Worm (Caenorhabditis elegans) whole organism, young adult: ENCODE data around the gene Y41C4A.18.

Source experiments
- B0261.1 ChIP-seq: sonication (generic microtip); optimal IDR thresholded peaks from 2 replicates; lab custom pipeline; 2016; ENCODE audit warnings: mild to moderate bottlenecking, missing genetic modification characterization, moderate library complexity, missing compliant biosample characterization
- C06A6.2 ChIP-seq: fragments of 200-800 bp; sonication (Bioruptor generic); conservative IDR thresholded peaks from 2 replicates; pipeline ENCODE4 v1.3.6; 2022; ENCODE audit warnings: missing genetic modification characterization, missing compliant biosample characterization
- F22D6.2 ChIP-seq: sonication (generic microtip); optimal IDR thresholded peaks from 2 replicates; lab custom pipeline; 2016; ENCODE audit warnings: mild to moderate bottlenecking, missing genetic modification characterization, missing compliant biosample characterization
- F33H1.4 ChIP-seq: fragments of 200-800 bp; sonication (Bioruptor generic); IDR thresholded peaks from 2 replicates; pipeline ENCODE4 v1.3.6; 2022; ENCODE audit warnings: missing genetic modification reagents, missing genetic modification characterization, missing compliant biosample characterization
- F39B2.1 ChIP-seq: fragments of 200-800 bp; sonication (Bioruptor generic); IDR thresholded peaks from 2 replicates; pipeline ENCODE4 v1.3.6; 2022; ENCODE audit warnings: missing genetic modification reagents, missing genetic modification characterization, missing compliant biosample characterization
- F49E8.2 ChIP-seq: sonication (generic microtip); optimal IDR thresholded peaks from 3 replicates; lab custom pipeline; 2017; ENCODE audit warnings: missing genetic modification characterization, mild to moderate bottlenecking, missing compliant biosample characterization, antibody characterized with exemption, moderate library complexity; ENCODE audit not compliant: insufficient read depth
- F57C9.4 ChIP-seq: sonication (generic microtip); optimal IDR thresholded peaks from 2 replicates; lab custom pipeline; 2017; ENCODE audit warnings: mild to moderate bottlenecking, missing genetic modification characterization, missing compliant biosample characterization
- K11D2.4 ChIP-seq: fragments of 200-800 bp; sonication (Bioruptor generic); IDR thresholded peaks from 2 replicates; pipeline ENCODE4 v1.3.6; 2022; ENCODE audit warnings: missing genetic modification reagents, missing genetic modification characterization, missing compliant biosample characterization
- K12H6.12 ChIP-seq: fragments of 200-800 bp; sonication (Bioruptor generic); optimal IDR thresholded peaks from 2 replicates; lab custom pipeline; 2018; ENCODE audit warnings: mild to moderate bottlenecking, missing genetic modification characterization, missing compliant biosample characterization
- Y53F4B.3 ChIP-seq: fragments of 200-800 bp; sonication (Bioruptor generic); IDR thresholded peaks from 2 replicates; pipeline ENCODE4 v1.3.6; 2022; ENCODE audit warnings: missing genetic modification reagents, missing genetic modification characterization, missing compliant biosample characterization
- Y56A3A.18 ChIP-seq: fragments of 200-800 bp; sonication (Bioruptor generic); IDR thresholded peaks from 2 replicates; pipeline ENCODE4 v1.3.6; 2022; ENCODE audit warnings: missing genetic modification reagents, missing genetic modification characterization, missing compliant biosample characterization
- Y67H2A.10 ChIP-seq: fragments of 200-800 bp; sonication (Bioruptor generic); conservative IDR thresholded peaks from 2 replicates; pipeline ENCODE4 v1.3.6; 2022; ENCODE audit warnings: missing genetic modification reagents, missing genetic modification characterization, missing compliant biosample characterization
- aptf-2 ChIP-seq: fragments of 200-800 bp; sonication (Bioruptor generic); conservative IDR thresholded peaks from 2 replicates; pipeline ENCODE4 v1.3.6; 2022; ENCODE audit warnings: missing genetic modification reagents, missing genetic modification characterization, missing compliant biosample characterization
- attf-3 ChIP-seq: fragments of 200-800 bp; sonication (Bioruptor generic); conservative IDR thresholded peaks from 2 replicates; pipeline ENCODE4 v1.3.6; 2022; ENCODE audit warnings: missing genetic modification reagents, missing genetic modification characterization, missing compliant biosample characterization
- cebp-1 ChIP-seq, 2 experiments: fragments of 200-800 bp in 1 of 2; sonication (Bioruptor generic) in 1 of 2; sonication (generic microtip) in 1 of 2; IDR thresholded peaks in 1 of 2; optimal IDR thresholded peaks in 1 of 2; 2 replicates each; pipeline versions ENCODE4 v1.3.6 to Lab custom; 2017 to 2022; ENCODE audit warnings: missing compliant biosample characterization in 2 of 2, missing genetic modification characterization in 2 of 2, mild to moderate bottlenecking in 1 of 2, missing genetic modification reagents in 1 of 2, moderate library complexity in 1 of 2
- ceh-100 ChIP-seq: fragments of 200-800 bp; sonication (Bioruptor generic); IDR thresholded peaks from 2 replicates; pipeline ENCODE4 v1.3.6; 2022; ENCODE audit warnings: missing genetic modification reagents, missing genetic modification characterization, missing compliant biosample characterization
- ceh-27 ChIP-seq: fragments of 200-800 bp; sonication (Bioruptor generic); optimal IDR thresholded peaks from 2 replicates; lab custom pipeline; 2018; ENCODE audit warnings: mild to moderate bottlenecking, missing genetic modification characterization, moderate library complexity, missing compliant biosample characterization
- die-1 ChIP-seq: sonication (generic microtip); optimal IDR thresholded peaks from 2 replicates; lab custom pipeline; 2016; ENCODE audit warnings: missing genotype, mild to moderate bottlenecking, missing genetic modification characterization, missing compliant biosample characterization
- dpl-1 ChIP-seq: fragments of 150-350 bp; optimal IDR thresholded peaks from 2 replicates; lab custom pipeline; 2014; ENCODE audit warnings: missing biosample characterization, missing genetic modification reagents, missing genetic modification characterization
- efl-1 ChIP-seq: fragments of 150-350 bp; optimal IDR thresholded peaks from 2 replicates; lab custom pipeline; 2014; ENCODE audit warnings: missing biosample characterization, missing genetic modification reagents, missing genetic modification characterization
- gei-17 ChIP-seq: fragments of 200-800 bp; sonication (Bioruptor generic); optimal IDR thresholded peaks from 2 replicates; lab custom pipeline; 2018; ENCODE audit warnings: mild to moderate bottlenecking, missing genetic modification characterization, missing compliant biosample characterization
- him-1 ChIP-seq: sonication (generic microtip); optimal IDR thresholded peaks from 2 replicates; lab custom pipeline; 2016; ENCODE audit warnings: missing genotype, missing genetic modification reagents, missing genetic modification characterization, missing compliant biosample characterization
- hlh-26 ChIP-seq: fragments of 200-800 bp; sonication (Bioruptor generic); conservative IDR thresholded peaks from 2 replicates; pipeline ENCODE4 v1.3.6; 2022; ENCODE audit warnings: missing genetic modification reagents, missing genetic modification characterization, missing compliant biosample characterization
- hrde-1 ChIP-seq: sonication (generic microtip); optimal IDR thresholded peaks from 2 replicates; lab custom pipeline; 2016; ENCODE audit warnings: missing genetic modification characterization, mild to moderate bottlenecking, missing compliant biosample characterization, moderate library complexity, missing genotype, missing genetic modification reagents, borderline replicate concordance
- lin-35 ChIP-seq, 3 experiments: fragments of 150-350 bp in 2 of 3; sonication (generic microtip) in 1 of 3; optimal IDR thresholded peaks; 2 replicates each; lab custom pipeline; 2014 to 2018; ENCODE audit warnings: missing biosample characterization in 3 of 3, missing genetic modification characterization in 3 of 3, missing genetic modification reagents in 3 of 3
- lin-40 ChIP-seq: sonication (generic microtip); optimal IDR thresholded peaks from 2 replicates; lab custom pipeline; 2016; ENCODE audit warnings: missing genetic modification characterization, mild to moderate bottlenecking, missing compliant biosample characterization, missing genotype, missing genetic modification reagents
- lin-54 ChIP-seq: fragments of 200-800 bp; sonication (Bioruptor generic); optimal IDR thresholded peaks from 2 replicates; lab custom pipeline; 2018; ENCODE audit warnings: mild to moderate bottlenecking, missing genetic modification characterization, missing compliant biosample characterization
- lir-1 ChIP-seq: fragments of 200-800 bp; sonication (Bioruptor generic); conservative IDR thresholded peaks from 2 replicates; pipeline ENCODE4 v1.3.6; 2022; ENCODE audit warnings: missing genetic modification reagents, missing genetic modification characterization, missing compliant biosample characterization
- lsl-1 ChIP-seq: fragments of 200-800 bp; sonication (Bioruptor generic); optimal IDR thresholded peaks from 2 replicates; lab custom pipeline; 2018; ENCODE audit warnings: mild to moderate bottlenecking, missing genetic modification characterization, moderate library complexity, missing compliant biosample characterization
- madf-10 ChIP-seq: sonication (generic microtip); optimal IDR thresholded peaks from 2 replicates; lab custom pipeline; 2016; ENCODE audit warnings: mild to moderate bottlenecking, missing genetic modification characterization, missing compliant biosample characterization
- madf-3 ChIP-seq: fragments of 200-800 bp; sonication (Bioruptor generic); IDR thresholded peaks from 2 replicates; pipeline ENCODE4 v1.3.6; 2022; ENCODE audit warnings: missing genetic modification reagents, missing genetic modification characterization, missing compliant biosample characterization
- madf-8 ChIP-seq: fragments of 200-800 bp; sonication (Bioruptor generic); conservative IDR thresholded peaks from 2 replicates; pipeline ENCODE4 v1.3.6; 2022; ENCODE audit warnings: missing genetic modification reagents, missing genetic modification characterization, missing compliant biosample characterization
- mcd-1 ChIP-seq: fragments of 200-800 bp; sonication (Bioruptor generic); IDR thresholded peaks from 2 replicates; pipeline ENCODE4 v1.3.6; 2022; ENCODE audit warnings: missing genetic modification reagents, missing genetic modification characterization, missing compliant biosample characterization
- mel-28 ChIP-seq: sonication (generic microtip); optimal IDR thresholded peaks from 2 replicates; lab custom pipeline; 2016; ENCODE audit warnings: borderline replicate concordance, mild to moderate bottlenecking, missing genetic modification characterization, missing compliant biosample characterization
- nfya-2 ChIP-seq: fragments of 200-800 bp; sonication (Bioruptor generic); IDR thresholded peaks from 2 replicates; pipeline ENCODE4 v1.3.6; 2022; ENCODE audit warnings: missing genetic modification reagents, missing genetic modification characterization, missing compliant biosample characterization
- nhr-179 ChIP-seq: sonication (generic microtip); optimal IDR thresholded peaks from 2 replicates; lab custom pipeline; 2016; ENCODE audit warnings: mild to moderate bottlenecking, missing genetic modification characterization, missing compliant biosample characterization
- nhr-80 ChIP-seq: sonication (generic microtip); optimal IDR thresholded peaks from 2 replicates; lab custom pipeline; 2016; ENCODE audit warnings: missing genetic modification characterization, missing compliant biosample characterization
- rcor-1 ChIP-seq: fragments of 200-800 bp; sonication (Bioruptor generic); IDR thresholded peaks from 2 replicates; pipeline ENCODE4 v1.3.6; 2022; ENCODE audit warnings: missing genetic modification reagents, missing genetic modification characterization, missing compliant biosample characterization
- snpc-1.1 ChIP-seq: sonication (generic microtip); optimal IDR thresholded peaks from 2 replicates; lab custom pipeline; 2017; ENCODE audit warnings: missing genetic modification characterization, mild to moderate bottlenecking, missing compliant biosample characterization, antibody characterized with exemption, moderate library complexity, missing genotype, missing genetic modification reagents; ENCODE audit not compliant: insufficient read depth
- tbp1 ChIP-seq: fragments of 200-800 bp; sonication (Bioruptor generic); optimal IDR thresholded peaks from 2 replicates; lab custom pipeline; 2018; ENCODE audit warnings: mild to moderate bottlenecking, missing genetic modification characterization, missing compliant biosample characterization
- tlf-1 ChIP-seq: fragments of 200-800 bp; sonication (Bioruptor generic); optimal IDR thresholded peaks from 2 replicates; lab custom pipeline; 2018; ENCODE audit warnings: mild to moderate bottlenecking, missing genetic modification characterization, missing compliant biosample characterization
- unc-130 ChIP-seq: sonication (generic microtip); optimal IDR thresholded peaks from 2 replicates; lab custom pipeline; 2016; ENCODE audit warnings: missing genetic modification reagents, missing genetic modification characterization, missing compliant biosample characterization
- unc-62 ChIP-seq: fragments of 150-350 bp; optimal IDR thresholded peaks from 2 replicates; lab custom pipeline; 2014; ENCODE audit warnings: missing biosample characterization, missing genetic modification reagents, missing genetic modification characterization
- xnd-1 ChIP-seq: sonication (generic microtip); optimal IDR thresholded peaks from 2 replicates; lab custom pipeline; 2016; ENCODE audit warnings: missing genotype, missing genetic modification reagents, missing genetic modification characterization, missing compliant biosample characterization

Y41C4A.18 gene

ce11 chrIII:11740868-11741267, 10.5 kb downstream of the Y41C4A.18 start:
- TF ChIP-seq hrde-1 (tag; lab: Kevin White, UChicago) (no peak), B0261.1 (tag; lab: Kevin White, UChicago) (no peak), lin-35 (GFP tag; optimal IDR thresholded peaks at IDR 0.05; lab: Kevin White, UChicago) (no peak), tbp1 (no peak), him-1 (tag; lab: Kevin White, UChicago) (no peak), aptf-2 (no peak), F49E8.2 (tag; lab: Kevin White, UChicago) (no peak), madf-10 (tag; lab: Kevin White, UChicago) (no peak), mel-28 (tag; lab: Kevin White, UChicago) (no peak), attf-3 (no peak)
- TF ChIP-seq, all 124 proteins: peak for 0

ce11 chrIII:11742191-11742590, 11.8 kb downstream of the Y41C4A.18 start:
- TF ChIP-seq gei-17 (no peak), efl-1 (GFP tag; lab: Kevin White, UChicago) (no peak), nhr-179 (tag; lab: Kevin White, UChicago) (no peak), Y53F4B.3 (no peak), tlf-1 (GFP tag; lab: Kevin White, UChicago) (no peak), K12H6.12 (tag; lab: Kevin White, UChicago) (no peak), nhr-80 (tag; lab: Kevin White, UChicago) (no peak), dpl-1 (GFP tag; lab: Kevin White, UChicago) (no peak), F22D6.2 (tag; lab: Kevin White, UChicago) (no peak), mcd-1 (GFP tag; lab: Robert Waterston, UW) (no peak), madf-8 (GFP tag; lab: Robert Waterston, UW) (no peak), snpc-1.1 (no peak), attf-3 (no peak), C06A6.2 (GFP tag; lab: Robert Waterston, UW) (no peak), hlh-26 (GFP tag; lab: Robert Waterston, UW) (no peak), F39B2.1 (no peak), Y56A3A.18 (GFP tag; lab: Robert Waterston, UW) (no peak), die-1 (tag; lab: Kevin White, UChicago) (no peak), nfya-2 (no peak)

- TF ChIP-seq Y67H2A.10 (GFP tag; lab: Robert Waterston, UW) (no peak; the same call in 1 of the 2 replicates), cebp-1 (GFP tag; IDR thresholded peaks at IDR 0.05; lab: Robert Waterston, UW) (no peak), cebp-1 (tag; optimal IDR thresholded peaks at IDR 0.05; lab: Kevin White, UChicago) (peak; percentile 52), unc-130 (GFP tag; lab: Kevin White, UChicago) (peak; percentile 73), xnd-1 (no peak), madf-3 (GFP tag; lab: Robert Waterston, UW) (0 out of 2 replicates have a peak, but pooled peaks have one; percentile 39), lin-40 (tag; lab: Kevin White, UChicago) (peak; percentile 78), F33H1.4 (GFP tag; lab: Robert Waterston, UW) (peak; percentile 54), Y56A3A.18 (GFP tag; lab: Robert Waterston, UW) (no peak), ceh-100 (GFP tag; lab: Robert Waterston, UW) (peak; percentile 57; the same call in 1 of the 2 replicates), dpl-1 (GFP tag; lab: Kevin White, UChicago) (peak; percentile 55), rcor-1 (GFP tag; lab: Robert Waterston, UW) (peak; percentile 76), lin-54 (peak; percentile 91), F57C9.4 (tag; lab: Kevin White, UChicago) (no peak), lsl-1 (GFP tag; lab: Kevin White, UChicago) (peak; percentile 12), K11D2.4 (GFP tag; lab: Robert Waterston, UW) (no peak), ceh-27 (GFP tag; lab: Kevin White, UChicago) (peak; percentile 73), Y53F4B.3 (no peak), efl-1 (GFP tag; lab: Kevin White, UChicago) (peak; percentile 56), lir-1 (GFP tag; lab: Robert Waterston, UW) (peak; percentile 74), unc-62 (GFP tag; lab: Kevin White, UChicago) (no peak), F22D6.2 (tag; lab: Kevin White, UChicago) (peak; percentile 37)
These were observed 16.3 kb downstream of the Y41C4A.18 start, which contains the start of gene mrt-2 for ce11 chrIII:11746718-11747117. Gene mrt-2 (plus strand): TSS chrIII:11746766.
